Worm (Caenorhabditis elegans) whole organism, L3 larva: ENCODE results near the gene npr-25.

Source experiments
- R02D3.7 ChIP-seq: fragments of 150-350 bp; optimal IDR thresholded peaks from 2 replicates; lab custom pipeline; 2014; ENCODE audit warnings: missing biosample characterization, missing genetic modification characterization
- ZK546.5 ChIP-seq: sonication (generic microtip); optimal IDR thresholded peaks from 2 replicates; lab custom pipeline; 2017; ENCODE audit warnings: missing biosample characterization, missing genetic modification characterization
- aly-2 ChIP-seq: fragments of 150-350 bp; optimal IDR thresholded peaks from 2 replicates; lab custom pipeline; 2014; ENCODE audit warnings: missing biosample characterization, missing genetic modification characterization
- ceh-16 ChIP-seq: sonication (generic microtip); optimal IDR thresholded peaks from 2 replicates; lab custom pipeline; 2017; ENCODE audit warnings: missing biosample characterization, missing genetic modification characterization
- ceh-82 ChIP-seq: fragments of 150-350 bp; optimal IDR thresholded peaks from 2 replicates; lab custom pipeline; 2014; ENCODE audit warnings: missing biosample characterization, missing genetic modification characterization
- ceh-9 ChIP-seq: sonication (generic microtip); optimal IDR thresholded peaks from 2 replicates; lab custom pipeline; 2018; ENCODE audit warnings: missing biosample characterization, missing genetic modification characterization
- egl-5 ChIP-seq: fragments of 150-350 bp; optimal IDR thresholded peaks from 2 replicates; lab custom pipeline; 2017; ENCODE audit warnings: missing biosample characterization, missing genetic modification reagents, missing genetic modification characterization, inconsistent platforms
- elt-2 ChIP-seq: sonication (generic microtip); optimal IDR thresholded peaks from 2 replicates; lab custom pipeline; 2016; ENCODE audit warnings: missing genetic modification reagents, mild to moderate bottlenecking, missing genetic modification characterization, missing compliant biosample characterization
- eor-1 ChIP-seq, 2 experiments: fragments of 150-350 bp; optimal IDR thresholded peaks; 2 replicates each; lab custom pipeline; 2014 to 2018; ENCODE audit warnings: missing biosample characterization in 2 of 2, missing genetic modification characterization in 2 of 2
- fkh-10 ChIP-seq: sonication (generic microtip); optimal IDR thresholded peaks from 2 replicates; lab custom pipeline; 2017; ENCODE audit warnings: missing biosample characterization, missing genetic modification reagents, missing genetic modification characterization
- fkh-2 ChIP-seq: fragments of 150-350 bp; optimal IDR thresholded peaks from 2 replicates; lab custom pipeline; 2014; ENCODE audit warnings: missing biosample characterization, missing genetic modification reagents, missing genetic modification characterization
- fos-1 ChIP-seq: fragments of 150-350 bp; optimal IDR thresholded peaks from 2 replicates; lab custom pipeline; 2014; ENCODE audit warnings: missing biosample characterization, missing genetic modification characterization
- hmg-11 ChIP-seq: sonication (generic microtip); optimal IDR thresholded peaks from 2 replicates; lab custom pipeline; 2016; ENCODE audit warnings: missing genetic modification characterization, missing compliant biosample characterization
- lin-15B ChIP-seq: fragments of 150-350 bp; optimal IDR thresholded peaks from 2 replicates; lab custom pipeline; 2014; ENCODE audit warnings: missing biosample characterization, missing genetic modification characterization
- lsy-12 ChIP-seq: sonication (generic microtip); optimal IDR thresholded peaks from 2 replicates; lab custom pipeline; 2016; ENCODE audit warnings: mild to moderate bottlenecking, missing genetic modification characterization, missing compliant biosample characterization
- nfya-1 ChIP-seq: sonication (generic microtip); optimal IDR thresholded peaks from 2 replicates; lab custom pipeline; 2017; ENCODE audit warnings: missing genetic modification characterization, mild to moderate bottlenecking, missing compliant biosample characterization, antibody characterized with exemption, moderate library complexity; ENCODE audit not compliant: insufficient read depth
- nhr-23 ChIP-seq: fragments of 150-350 bp; optimal IDR thresholded peaks from 2 replicates; lab custom pipeline; 2014; ENCODE audit warnings: missing biosample characterization, missing genetic modification reagents, missing genetic modification characterization
- nhr-28 ChIP-seq: fragments of 150-350 bp; optimal IDR thresholded peaks from 2 replicates; lab custom pipeline; 2014; ENCODE audit warnings: missing biosample characterization, missing genetic modification characterization
- nhr-43 ChIP-seq: sonication (generic microtip); optimal IDR thresholded peaks from 2 replicates; lab custom pipeline; 2016; ENCODE audit warnings: mild to moderate bottlenecking, missing genetic modification characterization, missing compliant biosample characterization; ENCODE audit not compliant: poor library complexity, severe bottlenecking
- nhr-67 ChIP-seq: fragments of 150-350 bp; optimal IDR thresholded peaks from 2 replicates; lab custom pipeline; 2014; ENCODE audit warnings: missing biosample characterization, missing genetic modification characterization
- nhr-77 ChIP-seq: fragments of 150-350 bp; optimal IDR thresholded peaks from 2 replicates; lab custom pipeline; 2014; ENCODE audit warnings: missing biosample characterization, missing genetic modification characterization
- pha-4 ChIP-seq: fragments of 150-350 bp; optimal IDR thresholded peaks from 2 replicates; lab custom pipeline; 2014; ENCODE audit warnings: missing biosample characterization, missing genetic modification reagents, missing genetic modification characterization
- pqm-1 ChIP-seq: fragments of 150-350 bp; optimal IDR thresholded peaks from 2 replicates; lab custom pipeline; 2017; ENCODE audit warnings: missing biosample characterization, missing genetic modification characterization, inconsistent platforms
- skn-1 ChIP-seq: fragments of 150-350 bp; optimal IDR thresholded peaks from 2 replicates; lab custom pipeline; 2014; ENCODE audit warnings: missing biosample characterization, missing genetic modification characterization
- snpc-4 ChIP-seq: fragments of 150-350 bp; optimal IDR thresholded peaks from 2 replicates; lab custom pipeline; 2014; ENCODE audit warnings: missing biosample characterization, missing genetic modification characterization
- tbx-2 ChIP-seq: sonication (generic microtip); optimal IDR thresholded peaks from 2 replicates; lab custom pipeline; 2016; ENCODE audit warnings: mild to moderate bottlenecking, missing genetic modification characterization, missing compliant biosample characterization
- unc-39 ChIP-seq: sonication (generic microtip); optimal IDR thresholded peaks from 4 replicates; lab custom pipeline; 2017; ENCODE audit warnings: missing biosample characterization, missing genetic modification characterization
- unc-62 ChIP-seq: fragments of 150-350 bp; sonication (generic microtip); optimal IDR thresholded peaks from 4 replicates; lab custom pipeline; 2014; ENCODE audit warnings: missing biosample characterization, missing genetic modification reagents, missing genetic modification characterization
- zag-1 ChIP-seq: fragments of 150-350 bp; optimal IDR thresholded peaks from 2 replicates; lab custom pipeline; 2014; ENCODE audit warnings: missing biosample characterization, missing genetic modification characterization
- ztf-11 ChIP-seq: fragments of 150-350 bp; optimal IDR thresholded peaks from 2 replicates; lab custom pipeline; 2014; ENCODE audit warnings: missing biosample characterization, missing genetic modification characterization
- ztf-4 ChIP-seq: fragments of 150-350 bp; optimal IDR thresholded peaks from 2 replicates; lab custom pipeline; 2014; ENCODE audit warnings: missing biosample characterization, missing genetic modification characterization

npr-25 gene

DNA sequence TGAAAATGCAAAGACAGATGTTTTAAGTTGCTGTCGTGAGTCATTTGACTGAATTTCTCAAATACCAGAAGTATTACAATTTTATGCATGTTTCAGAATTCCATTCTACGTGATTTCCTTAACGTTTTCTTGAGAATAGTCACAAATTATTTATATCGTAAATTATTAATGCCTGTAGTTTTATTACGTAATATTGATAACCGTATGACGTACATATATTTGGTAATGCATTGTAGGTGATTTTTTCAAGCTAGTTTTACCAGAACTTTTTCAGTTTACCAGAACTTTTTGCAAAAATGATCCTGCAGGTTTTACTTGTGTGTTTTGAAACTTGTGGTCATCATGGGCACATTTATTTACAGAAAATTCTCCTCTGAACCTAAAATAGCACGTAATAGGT is 21.1 kb upstream of the npr-25 start:
- TF ChIP-seq lsy-12 (tag; lab: Kevin White, UChicago) (no peak), nhr-23 (tag; lab: Kevin White, UChicago) (no peak), fkh-2 (no peak), fos-1 (tag; lab: Kevin White, UChicago) (no peak), R02D3.7 (tag; lab: Kevin White, UChicago) (no peak), snpc-4 (tag; lab: Kevin White, UChicago) (no peak), pha-4 (tag; lab: Kevin White, UChicago) (no peak), skn-1 (tag; lab: Kevin White, UChicago) (no peak), tbx-2 (tag; lab: Kevin White, UChicago) (no peak)

DNA sequence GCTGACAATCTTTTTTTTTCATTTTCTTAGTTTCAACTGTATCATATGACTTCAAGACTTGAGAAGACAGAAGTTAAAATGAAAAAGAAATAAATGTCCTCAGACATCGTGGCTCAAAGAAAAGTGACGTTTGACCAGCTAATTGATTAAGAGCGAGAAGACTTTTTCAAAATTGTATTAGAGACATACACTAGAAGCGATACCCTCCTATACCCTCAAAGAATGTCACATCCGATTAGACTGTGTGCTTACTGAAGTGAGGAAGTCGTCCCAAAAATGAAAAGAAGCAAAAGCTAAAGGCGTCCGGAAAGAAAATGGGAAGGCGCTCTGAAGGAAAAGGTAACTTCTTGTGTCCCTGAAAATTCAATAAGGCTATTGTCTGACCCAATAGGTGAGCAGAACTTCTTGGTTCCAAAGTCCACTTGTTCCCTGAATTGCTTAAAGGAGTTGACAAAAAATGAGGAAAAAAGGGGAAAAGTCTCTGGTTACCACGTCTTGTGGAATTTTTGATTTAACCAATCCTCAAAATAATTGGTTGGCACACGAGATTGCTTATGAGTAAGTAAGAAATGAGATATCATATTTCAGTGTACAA is 19.6 kb upstream of the npr-25 start:
- TF ChIP-seq elt-2 (tag; lab: Kevin White, UChicago), result no peak
- no peak for TF ChIP-seq nhr-23 (tag; lab: Kevin White, UChicago)
- no peak for TF ChIP-seq ztf-4 (tag; lab: Kevin White, UChicago)
- TF ChIP-seq zag-1, result no peak
- TF ChIP-seq hmg-11, result no peak
- TF ChIP-seq nfya-1 (tag; lab: Kevin White, UChicago), result no peak
- no peak for TF ChIP-seq unc-62 (GFP tag; lab: Kevin White, UChicago)
- TF ChIP-seq nhr-77 (tag; lab: Kevin White, UChicago), result no peak
- no peak for TF ChIP-seq ceh-16 (tag; lab: Kevin White, UChicago)

DNA sequence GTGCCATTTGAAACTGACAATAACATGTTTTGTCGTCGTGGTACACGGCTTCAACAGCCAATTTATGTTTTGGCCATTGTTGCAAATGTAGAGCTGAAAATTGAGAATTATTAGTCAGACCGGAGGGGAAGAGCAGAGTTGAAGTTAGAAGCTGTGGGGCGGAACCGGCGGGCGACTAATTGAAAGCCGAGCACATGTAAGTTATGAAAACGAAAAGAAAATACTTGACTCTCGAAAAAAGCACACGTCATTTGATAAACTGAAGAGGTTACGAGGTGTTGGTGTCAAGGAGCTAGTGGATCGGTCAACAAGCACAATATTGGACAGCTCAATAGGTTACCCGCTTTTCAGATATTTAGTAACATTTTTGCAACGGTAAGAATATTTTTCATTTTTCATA is 13.3 kb upstream of the npr-25 start, which contains the start of gene dop-5:
dop-5 (minus strand) TSS at position 101 of the 400 bp plus-strand sequence.
- TF ChIP-seq nhr-67 (tag; lab: Kevin White, UChicago), result no peak
- no peak for TF ChIP-seq ztf-11 (tag; lab: Kevin White, UChicago)
- no peak for TF ChIP-seq nhr-43
- TF ChIP-seq zag-1, result no peak
- TF ChIP-seq ceh-82 (tag; lab: Kevin White, UChicago), result no peak
- TF ChIP-seq ZK546.5, result no peak

DNA sequence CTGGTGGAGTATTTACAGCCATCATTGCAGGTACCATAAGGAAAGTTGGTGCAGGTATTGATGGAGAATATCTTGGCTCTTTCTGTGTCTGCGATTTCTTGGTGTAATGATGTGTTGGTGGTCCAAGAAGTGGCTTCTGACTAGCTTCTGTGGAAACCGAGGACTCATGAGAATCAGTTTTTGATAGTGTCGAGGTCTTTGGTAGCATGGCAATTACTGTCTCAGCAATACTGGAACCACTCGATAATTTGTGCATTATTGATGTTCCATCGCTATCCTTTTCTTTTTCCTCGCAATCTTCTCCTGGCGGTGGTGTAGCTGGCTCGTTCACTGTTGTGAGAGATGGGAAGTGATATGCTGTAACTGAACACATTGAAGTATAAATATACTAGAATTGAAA is 10.8 kb upstream of the npr-25 start:
- TF ChIP-seq elt-2 (tag; lab: Kevin White, UChicago), result no peak

DNA sequence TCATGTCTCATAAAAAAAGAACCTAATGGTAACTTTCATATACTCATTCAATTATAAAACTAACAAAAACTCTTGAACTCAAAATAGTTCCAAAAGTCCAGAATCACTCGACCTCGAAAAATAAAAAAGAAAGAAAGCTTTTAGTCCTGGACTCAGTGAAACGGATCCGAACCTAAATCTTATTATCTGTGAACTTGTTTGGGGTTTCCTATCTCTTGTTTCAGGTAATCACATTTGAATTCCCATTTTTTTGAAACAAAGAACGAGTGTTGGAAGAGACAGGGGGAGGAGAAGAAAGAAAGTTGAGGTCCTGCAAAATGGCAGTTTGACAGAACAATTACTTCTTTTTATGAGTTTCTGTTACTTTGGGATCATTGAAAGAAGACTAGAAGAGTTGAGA is 1.5 kb upstream of the npr-25 start:
- TF ChIP-seq ztf-4 (tag; lab: Kevin White, UChicago), result no peak
- TF ChIP-seq unc-62 (GFP tag; lab: Kevin White, UChicago), result no peak
- no peak for TF ChIP-seq nhr-67 (tag; lab: Kevin White, UChicago)
- TF ChIP-seq lin-15B (tag; lab: Kevin White, UChicago), result no peak
- TF ChIP-seq egl-5 (tag; lab: Kevin White, UChicago), result no peak
- no peak for TF ChIP-seq ceh-82 (tag; lab: Kevin White, UChicago)
- TF ChIP-seq fkh-10, result no peak
- no peak for TF ChIP-seq nhr-28 (tag; lab: Kevin White, UChicago)
- TF ChIP-seq unc-39, result no peak
- no peak for TF ChIP-seq ceh-9 (tag; lab: Kevin White, UChicago)
- TF ChIP-seq aly-2, result no peak
- TF ChIP-seq eor-1 (tag; optimal IDR thresholded peaks at IDR 0.05; lab: Kevin White, UChicago), result no peak
- TF ChIP-seq, all 47 proteins: peak for 0

DNA sequence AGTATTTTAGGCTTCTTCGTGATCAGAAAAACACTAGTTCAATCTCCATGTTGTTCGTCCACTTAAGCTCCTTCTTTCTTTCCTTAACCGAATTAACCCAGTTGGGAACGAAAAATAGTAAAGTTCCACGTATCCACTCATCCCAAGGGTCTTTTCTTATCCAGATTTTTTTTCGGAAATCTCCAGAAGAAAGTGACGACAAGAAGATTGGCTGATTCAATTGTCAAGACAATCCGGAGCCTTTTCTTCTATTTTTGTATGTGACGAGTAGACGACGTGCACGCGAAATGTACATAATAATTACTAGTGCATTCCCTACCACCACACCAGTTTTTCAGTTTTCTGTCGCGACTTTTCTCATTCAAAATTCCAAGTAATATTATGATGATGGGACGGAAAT is 1.5 kb downstream of the npr-25 start:
- no peak for TF ChIP-seq pqm-1 (tag; lab: Kevin White, UChicago)
- TF ChIP-seq fkh-10, result peak; percentile 35
- TF ChIP-seq, all 47 proteins: peak for 1

DNA sequence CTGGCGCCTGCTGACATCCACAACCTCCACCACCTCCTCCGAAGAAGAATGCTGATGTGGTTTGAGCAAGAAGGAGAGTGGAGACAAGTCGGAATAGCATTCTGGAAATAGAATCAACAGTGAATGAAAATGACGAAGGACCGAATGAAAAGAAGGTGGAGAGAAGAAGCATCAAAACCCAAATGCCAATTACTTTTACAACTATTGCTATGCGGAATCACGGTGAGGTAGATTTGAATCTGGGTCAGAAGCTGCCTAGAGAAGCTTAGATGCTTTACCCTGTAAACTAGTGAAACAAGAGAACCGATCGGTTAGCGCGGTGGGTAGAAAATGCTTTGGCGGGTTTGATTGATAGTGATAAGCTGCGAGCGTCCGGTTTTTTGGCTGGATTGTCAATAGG is 5.9 kb downstream of the npr-25 start, which contains the start of gene grl-7:
grl-7 (minus strand) TSS at position 101 of the 400 bp plus-strand sequence.
- no peak for TF ChIP-seq pqm-1 (tag; lab: Kevin White, UChicago)
- TF ChIP-seq nhr-43, result peak; percentile 30
